Worm (Caenorhabditis elegans): Measurements from ENCODE around the gene skr-8.

DNA sequence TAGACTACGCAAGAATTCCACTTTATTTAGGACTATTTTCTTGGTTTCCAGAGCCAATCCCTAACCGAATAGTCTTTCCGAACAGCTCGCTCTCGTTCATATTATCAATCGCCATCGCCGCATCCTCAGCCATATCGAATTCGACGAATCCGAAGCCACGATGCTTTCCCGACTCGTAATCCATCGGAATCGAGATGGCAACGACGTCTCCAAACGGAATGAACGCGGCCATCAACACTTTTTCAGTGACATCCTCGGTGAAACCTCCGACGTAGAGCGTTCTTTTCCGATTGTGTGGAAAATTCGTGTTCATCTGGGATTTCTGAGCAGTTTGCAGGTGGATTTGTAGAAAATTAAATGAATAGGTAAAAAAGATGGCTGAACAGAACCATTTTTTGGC lies 49.3 kb downstream of the skr-8 start, which contains the start of gene cyn-13:
- TF ChIP-seq him-1 (tag; optimal IDR thresholded peaks at IDR 0.05): no peak
- no peak for TF ChIP-seq W03F9.2 (tag; optimal IDR thresholded peaks at IDR 0.05)
- TF ChIP-seq dao-5 (tag; optimal IDR thresholded peaks at IDR 0.05): no peak
